Worm (Caenorhabditis elegans) whole organism, mixed stage, embryonic: ENCODE data around the gene F32B6.4.

Experiments used
- ceh-43 ChIP-seq: fragments of 200-800 bp; sonication (Bioruptor generic); optimal IDR thresholded peaks from 2 replicates; lab custom pipeline; 2018; ENCODE audit warnings: mild to moderate bottlenecking, missing genetic modification characterization, moderate library complexity, missing compliant biosample characterization
- ces-1 ChIP-seq: fragments of 150-350 bp; optimal IDR thresholded peaks from 2 replicates; lab custom pipeline; 2014; ENCODE audit warnings: missing biosample characterization, missing genetic modification reagents, missing genetic modification characterization
- elt-3 ChIP-seq: fragments of 150-350 bp; optimal IDR thresholded peaks from 2 replicates; lab custom pipeline; 2014; ENCODE audit warnings: missing biosample characterization, missing genetic modification characterization
- flh-1 ChIP-seq: fragments of 200-800 bp; sonication (Bioruptor generic); optimal IDR thresholded peaks from 2 replicates; lab custom pipeline; 2018; ENCODE audit warnings: mild to moderate bottlenecking, missing genetic modification characterization, moderate library complexity, missing compliant biosample characterization
- nhr-12 ChIP-seq: fragments of 150-350 bp; optimal IDR thresholded peaks from 2 replicates; lab custom pipeline; 2014; ENCODE audit warnings: missing biosample characterization, missing genetic modification characterization
- nhr-2 ChIP-seq: fragments of 150-350 bp; optimal IDR thresholded peaks from 2 replicates; lab custom pipeline; 2014; ENCODE audit warnings: missing biosample characterization, missing genetic modification characterization
- nhr-28 ChIP-seq: fragments of 150-350 bp; optimal IDR thresholded peaks from 2 replicates; lab custom pipeline; 2014; ENCODE audit warnings: missing biosample characterization, missing genetic modification characterization
- pha-4 ChIP-seq: fragments of 150-350 bp; optimal IDR thresholded peaks from 2 replicates; lab custom pipeline; 2018; ENCODE audit warnings: missing biosample characterization, missing genetic modification reagents, missing genetic modification characterization
- sem-2 ChIP-seq: fragments of 200-800 bp; sonication (Bioruptor generic); optimal IDR thresholded peaks from 2 replicates; lab custom pipeline; 2018; ENCODE audit warnings: mild to moderate bottlenecking, missing genetic modification characterization, missing compliant biosample characterization
- snpc-4 ChIP-seq: fragments of 150-350 bp; optimal IDR thresholded peaks from 2 replicates; lab custom pipeline; 2014; ENCODE audit warnings: missing biosample characterization, missing genetic modification characterization
- unc-39 ChIP-seq: fragments of 150-350 bp; optimal IDR thresholded peaks from 2 replicates; lab custom pipeline; 2014; ENCODE audit warnings: missing biosample characterization, missing genetic modification characterization

DNA sequence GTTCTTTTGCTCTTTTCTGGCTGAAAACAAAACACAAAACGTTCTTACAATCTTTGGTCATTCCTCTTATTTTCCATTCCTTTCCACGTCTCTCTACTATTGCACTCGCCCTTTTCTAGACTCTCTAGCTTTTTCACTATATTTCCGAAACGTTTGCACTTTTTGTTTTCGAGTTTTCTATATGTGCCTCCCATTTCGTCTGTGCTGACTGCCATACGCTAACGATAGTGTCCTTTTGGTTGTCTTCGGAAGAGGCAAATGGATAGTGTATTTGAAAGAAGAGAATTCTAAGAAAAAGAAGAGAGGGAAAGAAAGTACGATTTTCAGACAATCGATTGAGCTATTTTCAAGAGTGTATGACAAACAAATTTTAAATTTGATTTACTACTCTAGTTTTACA is 19.1 kb downstream of the F32B6.4 start:
- TF ChIP-seq nhr-12 (tag; lab: Kevin White, UChicago) (no peak), nhr-2 (tag; lab: Kevin White, UChicago) (no peak), nhr-28 (no peak), elt-3 (no peak), pha-4 (no peak), sem-2 (GFP tag; lab: Kevin White, UChicago) (no peak), ces-1 (GFP tag; lab: Kevin White, UChicago) (no peak), ceh-43 (GFP tag; lab: Kevin White, UChicago) (no peak), snpc-4 (tag; lab: Kevin White, UChicago) (no peak), flh-1 (GFP tag; lab: Kevin White, UChicago) (no peak), unc-39 (tag; lab: Kevin White, UChicago) (no peak)
